Worm (Caenorhabditis elegans) whole organism, L1 larva: ENCODE measurements around the gene nhr-38.

Experiments
- C04F5.9 ChIP-seq: sonication (generic microtip); optimal IDR thresholded peaks from 2 replicates; lab custom pipeline; 2016; ENCODE audit warnings: missing genetic modification characterization, missing compliant biosample characterization
- C34B4.2 ChIP-seq: sonication (generic microtip); optimal IDR thresholded peaks from 2 replicates; lab custom pipeline; 2017; ENCODE audit warnings: mild to moderate bottlenecking, missing genetic modification characterization, missing compliant biosample characterization
- F16B12.6 ChIP-seq: fragments of 150-350 bp; optimal IDR thresholded peaks from 2 replicates; lab custom pipeline; 2014; ENCODE audit warnings: missing biosample characterization, missing genetic modification characterization
- Y116A8C.19 ChIP-seq: sonication (generic microtip); optimal IDR thresholded peaks from 2 replicates; lab custom pipeline; 2016; ENCODE audit warnings: missing compliant biosample characterization, missing genetic modification characterization, borderline replicate concordance
- aha-1 ChIP-seq: fragments of 150-350 bp; optimal IDR thresholded peaks from 2 replicates; lab custom pipeline; 2014; ENCODE audit warnings: missing biosample characterization, missing genetic modification characterization
- alr-1 ChIP-seq: fragments of 200-800 bp; sonication (Bioruptor generic); optimal IDR thresholded peaks from 2 replicates; lab custom pipeline; 2018; ENCODE audit warnings: borderline replicate concordance, mild to moderate bottlenecking, missing genetic modification characterization, missing compliant biosample characterization
- aly-2 ChIP-seq: fragments of 150-350 bp; optimal IDR thresholded peaks from 2 replicates; lab custom pipeline; 2014; ENCODE audit warnings: missing biosample characterization, missing genetic modification characterization
- ceh-8 ChIP-seq: fragments of 200-800 bp; sonication (Bioruptor generic); optimal IDR thresholded peaks from 2 replicates; lab custom pipeline; 2018; ENCODE audit warnings: mild to moderate bottlenecking, missing genetic modification characterization, moderate library complexity, missing compliant biosample characterization
- ceh-82 ChIP-seq, 3 experiments: fragments of 150-350 bp in 1 of 3; sonication (generic microtip) in 2 of 3; optimal IDR thresholded peaks; 2 replicates each; lab custom pipeline; 2014 to 2017; ENCODE audit warnings: missing biosample characterization in 3 of 3, missing genetic modification characterization in 3 of 3
- dsc-1 ChIP-seq: sonication (generic microtip); optimal IDR thresholded peaks from 2 replicates; lab custom pipeline; 2016; ENCODE audit warnings: mild to moderate bottlenecking, missing genetic modification characterization, missing compliant biosample characterization
- efl-1 ChIP-seq, 4 experiments: fragments of 150-350 bp; optimal IDR thresholded peaks in 3 of 4; peaks in 1 of 4; 1 replicate in 1 of 4; 2 replicates in 3 of 4; lab custom pipeline; 2014; ENCODE audit warnings: missing biosample characterization in 2 of 4, missing genetic modification characterization in 2 of 4, missing genetic modification reagents in 2 of 4
- egl-13 ChIP-seq: sonication (generic microtip); optimal IDR thresholded peaks from 2 replicates; lab custom pipeline; 2016; ENCODE audit warnings: missing genotype, missing genetic modification reagents, missing genetic modification characterization, missing compliant biosample characterization
- egl-27 ChIP-seq, 2 experiments: fragments of 150-350 bp in 1 of 2; sonication (generic microtip); optimal IDR thresholded peaks; 3 replicates each; lab custom pipeline; 2017 to 2018; ENCODE audit warnings: missing biosample characterization in 2 of 2, missing genetic modification characterization in 2 of 2, missing genetic modification reagents in 2 of 2
- ets-5 ChIP-seq: fragments of 200-800 bp; sonication (Bioruptor generic); IDR thresholded peaks from 2 replicates; pipeline ENCODE4 v1.3.6; 2022; ENCODE audit warnings: missing genetic modification characterization, missing compliant biosample characterization
- fkh-10 ChIP-seq: sonication (generic microtip); optimal IDR thresholded peaks from 2 replicates; lab custom pipeline; 2017; ENCODE audit warnings: missing biosample characterization, missing genetic modification reagents, missing genetic modification characterization
- fkh-4 ChIP-seq: sonication (generic microtip); optimal IDR thresholded peaks from 2 replicates; lab custom pipeline; 2016; ENCODE audit warnings: missing compliant biosample characterization, missing genetic modification characterization, borderline replicate concordance
- hpl-2 ChIP-seq: fragments of 150-350 bp; optimal IDR thresholded peaks from 2 replicates; lab custom pipeline; 2014; ENCODE audit warnings: missing biosample characterization, missing genetic modification reagents, missing genetic modification characterization
- irx-1 ChIP-seq: sonication (generic microtip); optimal IDR thresholded peaks from 2 replicates; lab custom pipeline; 2016; ENCODE audit warnings: missing genetic modification characterization, missing compliant biosample characterization
- isw-1 ChIP-seq: fragments of 200-800 bp; sonication (Bioruptor generic); IDR thresholded peaks from 2 replicates; pipeline ENCODE4 v1.3.6; 2022; ENCODE audit warnings: missing genetic modification characterization, missing compliant biosample characterization
- jun-1 ChIP-seq: fragments of 150-350 bp; optimal IDR thresholded peaks from 2 replicates; lab custom pipeline; 2014; ENCODE audit warnings: missing biosample characterization, missing genetic modification reagents, missing genetic modification characterization
- lin-15B ChIP-seq: fragments of 150-350 bp; sonication (generic microtip); optimal IDR thresholded peaks from 3 replicates; lab custom pipeline; 2014; ENCODE audit warnings: missing biosample characterization, missing genetic modification characterization
- lin-35 ChIP-seq, 2 experiments: fragments of 150-350 bp; optimal IDR thresholded peaks; 2 replicates each; lab custom pipeline; 2014; ENCODE audit warnings: missing biosample characterization in 2 of 2, missing genetic modification characterization in 2 of 2, missing genetic modification reagents in 2 of 2
- lin-39 ChIP-seq: fragments of 150-350 bp; optimal IDR thresholded peaks from 2 replicates; lab custom pipeline; 2014; ENCODE audit warnings: missing biosample characterization, missing genetic modification reagents, missing genetic modification characterization
- lsy-2 ChIP-seq, 2 experiments: fragments of 150-350 bp; optimal IDR thresholded peaks; 2 replicates each; lab custom pipeline; 2014; ENCODE audit warnings: missing biosample characterization in 2 of 2, missing genetic modification characterization in 2 of 2
- mdl-1 ChIP-seq, 2 experiments: fragments of 150-350 bp; optimal IDR thresholded peaks; 2 replicates each; lab custom pipeline; 2014 to 2017; ENCODE audit warnings: missing biosample characterization in 2 of 2, missing genetic modification characterization in 2 of 2, inconsistent platforms in 1 of 2
- mep-1 ChIP-seq: fragments of 150-350 bp; optimal IDR thresholded peaks from 2 replicates; lab custom pipeline; 2014; ENCODE audit warnings: missing biosample characterization, missing genetic modification characterization
- nhr-11 ChIP-seq: fragments of 150-350 bp; optimal IDR thresholded peaks from 2 replicates; lab custom pipeline; 2014; ENCODE audit warnings: missing biosample characterization, missing genetic modification characterization
- nhr-19 ChIP-seq: fragments of 200-800 bp; sonication (Bioruptor generic); conservative IDR thresholded peaks from 2 replicates; pipeline ENCODE4 v1.3.6; 2022; ENCODE audit warnings: missing genetic modification characterization, missing compliant biosample characterization
- nhr-76 ChIP-seq: sonication (generic microtip); optimal IDR thresholded peaks from 2 replicates; lab custom pipeline; 2017; ENCODE audit warnings: missing biosample characterization, missing genetic modification characterization
- nhr-84 ChIP-seq: sonication (generic microtip); optimal IDR thresholded peaks from 2 replicates; lab custom pipeline; 2017; ENCODE audit warnings: missing biosample characterization, missing genetic modification characterization
- pqm-1 ChIP-seq: sonication (generic microtip); optimal IDR thresholded peaks from 3 replicates; lab custom pipeline; 2017; ENCODE audit warnings: missing biosample characterization, missing genetic modification characterization
- skn-1 ChIP-seq: fragments of 150-350 bp; optimal IDR thresholded peaks from 2 replicates; lab custom pipeline; 2014; ENCODE audit warnings: missing biosample characterization, missing genetic modification characterization
- snpc-4 ChIP-seq: fragments of 150-350 bp; optimal IDR thresholded peaks from 2 replicates; lab custom pipeline; 2014; ENCODE audit warnings: missing biosample characterization, missing genetic modification characterization
- snu-23 ChIP-seq: sonication (generic microtip); optimal IDR thresholded peaks from 2 replicates; lab custom pipeline; 2016; ENCODE audit warnings: missing genetic modification characterization, missing compliant biosample characterization
- sptf-1 ChIP-seq: fragments of 150-350 bp; optimal IDR thresholded peaks from 2 replicates; lab custom pipeline; 2014; ENCODE audit warnings: missing biosample characterization, missing genetic modification characterization
- unc-86 ChIP-seq: sonication (generic microtip); optimal IDR thresholded peaks from 2 replicates; lab custom pipeline; 2016; ENCODE audit warnings: missing genetic modification characterization, missing compliant biosample characterization
- unc-98 ChIP-seq: fragments of 200-800 bp; sonication (Bioruptor generic); IDR thresholded peaks from 2 replicates; pipeline ENCODE4 v1.3.6; 2022; ENCODE audit warnings: missing genetic modification characterization, missing compliant biosample characterization
- vab-15 ChIP-seq: sonication (generic microtip); optimal IDR thresholded peaks from 2 replicates; lab custom pipeline; 2017; ENCODE audit warnings: missing genotype, mild to moderate bottlenecking, missing genetic modification characterization, missing compliant biosample characterization
- ztf-4 ChIP-seq: fragments of 150-350 bp; optimal IDR thresholded peaks from 2 replicates; lab custom pipeline; 2014; ENCODE audit warnings: missing biosample characterization, missing genetic modification characterization

Gene nhr-38

ce11 chrIV:9742883-9743282, 32.9 kb downstream of the nhr-38 start, which contains the start of gene C28D4.7:
C28D4.7 (minus strand) TSS chrIV:9743147.
- TF ChIP-seq vab-15 (tag; lab: Kevin White, UChicago) (no peak), lin-35 (GFP tag; optimal IDR thresholded peaks at IDR 0.05; lab: Kevin White, UChicago) (no peak), nhr-76 (no peak), Y116A8C.19 (tag; lab: Kevin White, UChicago) (no peak), egl-13 (no peak), jun-1 (no peak), alr-1 (tag; lab: Kevin White, UChicago) (no peak), isw-1 (no peak)

ce11 chrIV:9744905-9745304, 34.9 kb downstream of the nhr-38 start, which contains the start of gene C28D4.4:
C28D4.4 (minus strand) TSS chrIV:9745005.
- TF ChIP-seq hpl-2 (GFP tag; lab: Kevin White, UChicago) (no peak), mdl-1 (tag; optimal IDR thresholded peaks at IDR 0.05; lab: Kevin White, UChicago) (no peak), nhr-11 (tag; lab: Kevin White, UChicago) (no peak), mep-1 (no peak), ceh-82 (tag; optimal IDR thresholded peaks at IDR 0.05; lab: Kevin White, UChicago) (no peak), aly-2 (no peak), fkh-10 (no peak), unc-98 (GFP tag; lab: Robert Waterston, UW) (no peak), snu-23 (GFP tag; lab: Kevin White, UChicago) (no peak), lin-15B (tag; lab: Kevin White, UChicago) (no peak), C04F5.9 (tag; lab: Kevin White, UChicago) (no peak), nhr-84 (tag; lab: Kevin White, UChicago) (no peak), snpc-4 (tag; lab: Kevin White, UChicago) (no peak), ztf-4 (tag; lab: Kevin White, UChicago) (no peak), aha-1 (tag; lab: Kevin White, UChicago) (no peak), F16B12.6 (no peak), egl-13 (no peak), ets-5 (GFP tag; lab: Robert Waterston, UW) (no peak), fkh-4 (tag; lab: Kevin White, UChicago) (no peak)
- TF ChIP-seq, all 84 proteins: peak for 0

ce11 chrIV:9746762-9747161, 36.8 kb downstream of the nhr-38 start, which contains the start of gene C28D4.5:
C28D4.5 (minus strand) TSS chrIV:9746862.
- TF ChIP-seq skn-1 (tag; lab: Kevin White, UChicago) (no peak), dsc-1 (no peak), irx-1 (tag; lab: Kevin White, UChicago) (no peak)

DNA sequence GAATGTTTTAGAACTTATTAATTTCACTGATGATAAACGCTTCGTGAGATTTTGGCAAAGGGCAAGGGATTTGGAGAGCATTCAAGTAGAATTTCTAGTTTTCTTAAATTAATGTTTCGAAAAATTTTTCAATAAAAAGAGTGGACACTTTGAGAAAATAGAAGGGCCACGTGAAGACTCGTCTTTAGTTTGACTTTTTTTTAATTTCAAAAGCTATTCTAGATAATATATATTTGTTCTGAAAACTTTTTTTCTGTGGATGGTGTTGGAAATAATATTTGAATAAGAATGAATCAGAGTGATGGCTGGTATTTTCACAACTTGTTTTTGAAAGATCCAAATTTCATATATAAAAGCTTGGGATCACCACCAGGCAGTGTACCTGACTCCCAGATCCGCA, 38.4 kb downstream of the nhr-38 start, which contains the start of gene C28D4.8:
Gene C28D4.8 (minus strand): TSS at position 101 of the 400 bp plus-strand sequence.
- TF ChIP-seq ceh-8 (GFP tag; lab: Kevin White, UChicago) (no peak), C34B4.2 (tag; lab: Kevin White, UChicago) (no peak), fkh-10 (no peak), efl-1 (optimal IDR thresholded peaks at IDR 0.05; lab: Kevin White, UChicago) (no peak), efl-1 (GFP tag; optimal IDR thresholded peaks at IDR 0.05 in 1 of 2; lab: Kevin White, UChicago) (no peak), lin-39 (tag; lab: Kevin White, UChicago) (no peak), unc-86 (no peak), nhr-19 (GFP tag; lab: Robert Waterston, UW) (no peak), lsy-2 (tag; optimal IDR thresholded peaks at IDR 0.05; lab: Kevin White, UChicago) (no peak), pqm-1 (tag; lab: Kevin White, UChicago) (no peak), sptf-1 (no peak), aha-1 (tag; lab: Kevin White, UChicago) (no peak), egl-27 (tag; optimal IDR thresholded peaks at IDR 0.05; lab: Kevin White, UChicago) (no peak)
